Fruit fly (Drosophila melanogaster) Kc167 (cell line): Measurements from ENCODE around the gene Pgant8.

Experiments
- Myc ChIP-seq: fragments of >200 bp; optimal IDR thresholded peaks from 2 replicates; lab custom pipeline; 2017; ENCODE audit warnings: missing external identifiers
- Sin3A ChIP-seq: fragments of >200 bp; optimal IDR thresholded peaks from 2 replicates; lab custom pipeline; 2018; ENCODE audit warnings: missing external identifiers
- h ChIP-seq: fragments of >200 bp; optimal IDR thresholded peaks from 3 replicates; lab custom pipeline; 2018; ENCODE audit warnings: missing external identifiers
- insv ChIP-seq: fragments of >200 bp; optimal IDR thresholded peaks from 3 replicates; lab custom pipeline; 2018; ENCODE audit warnings: missing external identifiers
- psq ChIP-seq: fragments of >200 bp; optimal IDR thresholded peaks from 2 replicates; lab custom pipeline; 2017; ENCODE audit warnings: missing external identifiers
- ttk ChIP-seq: sonication (Bioruptor generic); optimal IDR thresholded peaks from 2 replicates; lab custom pipeline; 2017; ENCODE audit warnings: missing external identifiers

DNA sequence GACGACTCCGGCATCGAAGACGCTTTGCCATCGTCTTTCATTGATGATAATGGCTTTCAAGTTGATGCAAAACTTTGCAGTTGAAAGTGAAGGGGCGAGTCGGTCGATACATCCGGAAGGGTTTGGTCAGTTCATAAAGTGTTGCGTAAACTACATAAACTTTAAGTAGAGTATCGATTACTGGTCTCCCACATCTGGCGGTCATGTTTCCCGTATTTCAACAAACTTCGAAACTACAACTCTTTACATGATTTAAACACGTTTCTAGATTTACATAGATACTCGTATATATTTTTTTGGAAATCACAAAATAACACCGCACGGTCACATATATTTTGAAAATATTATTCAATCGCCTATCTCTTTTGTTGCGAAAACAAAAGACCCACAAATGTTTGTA is 4.1 kb downstream of the Pgant8 start, which contains the start of gene CG34452:
- TF ChIP-seq psq (no peak), Sin3A (lab: Kevin White, UChicago) (no peak), h (lab: Kevin White, UChicago) (no peak), insv (no peak), ttk (lab: Kevin White, UChicago) (no peak), Myc (lab: Kevin White, UChicago) (no peak)
